Fruit fly (Drosophila melanogaster): Measurements from ENCODE around the gene Task7.

The Task7 gene

DNA sequence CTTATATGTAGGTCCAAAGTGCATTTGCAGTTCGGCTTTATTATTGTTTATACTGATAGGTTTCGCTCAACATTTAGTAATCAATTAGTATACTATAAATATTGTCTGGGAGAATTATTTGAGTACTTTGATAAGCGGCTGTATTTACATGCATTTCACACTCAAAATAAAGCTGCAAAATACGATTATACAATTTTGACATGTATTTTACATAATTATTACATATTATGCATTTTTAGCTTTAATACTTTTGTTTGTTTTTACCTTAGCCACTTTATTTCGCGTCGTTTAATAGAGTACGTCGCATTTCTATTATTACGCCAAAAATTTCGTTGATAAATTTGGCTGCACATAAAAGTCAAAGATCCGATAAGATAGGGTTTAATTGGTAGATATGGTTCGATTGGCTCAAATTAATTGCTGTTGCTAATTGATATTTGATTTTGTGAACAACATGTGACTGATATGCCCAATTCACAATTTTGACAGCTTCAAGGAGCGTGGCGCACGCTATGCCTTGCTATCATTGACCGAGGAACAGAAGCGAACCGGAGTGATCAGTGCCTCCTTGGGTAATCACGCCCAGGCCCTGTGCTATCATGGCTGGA lies 46.1 kb downstream of the Task7 start:
- no peak for TF ChIP-seq dsf (GFP tag; optimal IDR thresholded peaks at IDR 0.05; ENCODE audit: borderline replicate concordance)
- no peak for TF ChIP-seq foxo (GFP tag; optimal IDR thresholded peaks at IDR 0.05)
- TF ChIP-seq brk (GFP tag; optimal IDR thresholded peaks at IDR 0.05) = peak; percentile 27
- peak; percentile 24 for TF ChIP-seq h (GFP tag; optimal IDR thresholded peaks at IDR 0.05)
- TF ChIP-seq Hnf4 (GFP tag; optimal IDR thresholded peaks at IDR 0.05) = peak; percentile 14

- TF ChIP-seq Hr83 (GFP tag; optimal IDR thresholded peaks at IDR 0.05; ENCODE audit: poor library complexity, severe bottlenecking) = no peak
- no peak for TF ChIP-seq usp (GFP tag; optimal IDR thresholded peaks at IDR 0.05)
- no peak for TF ChIP-seq Hr78 (GFP tag; optimal IDR thresholded peaks at IDR 0.05)
- TF ChIP-seq foxo (GFP tag; optimal IDR thresholded peaks at IDR 0.05) = no peak
- no peak for TF ChIP-seq Jra (GFP tag; optimal IDR thresholded peaks at IDR 0.05)
- no peak for TF ChIP-seq OdsH (GFP tag; optimal IDR thresholded peaks at IDR 0.05)
These were observed 47.0 kb downstream of the Task7 start, which contains the start of gene Srr for dm6 chr3R:9365121-9365520. TSS of gene Srr (plus strand) at chr3R:9365398.

- TF ChIP-seq rgr (GFP tag; optimal IDR thresholded peaks at IDR 0.05) = no peak
- TF ChIP-seq Rel (GFP tag; optimal IDR thresholded peaks at IDR 0.05) = no peak
- TF ChIP-seq Rel (tag; optimal IDR thresholded peaks at IDR 0.05) = peak; percentile 87
These were observed 48.9 kb downstream of the Task7 start, which contains the start of gene CG18473 for dm6 chr3R:9363066-9363719. TSS of gene CG18473 (plus strand) at chr3R:9363305.
